Fruit fly (Drosophila melanogaster) whole organism, embryonic: ENCODE results near the gene CG42489.

ENCODE experiments used
- Atf3 ChIP-seq: fragments of 200-800 bp; sonication (Bioruptor generic); optimal IDR thresholded peaks from 3 replicates; lab custom pipeline; 2016; ENCODE audit warnings: missing biosample characterization, missing genetic modification characterization
- CG10654 ChIP-seq: fragments of 200-800 bp; sonication (Bioruptor generic); optimal IDR thresholded peaks from 2 replicates; lab custom pipeline; 2016; ENCODE audit warnings: missing biosample characterization, missing genetic modification characterization
- CG10979 ChIP-seq: fragments of 200-800 bp; sonication (Bioruptor generic); optimal IDR thresholded peaks from 2 replicates; lab custom pipeline; 2018; ENCODE audit warnings: missing biosample characterization, mild to moderate bottlenecking, missing genetic modification characterization, moderate library complexity
- CG11093 ChIP-seq: fragments of 200-800 bp; sonication (Bioruptor generic); IDR thresholded peaks from 3 replicates; pipeline ENCODE4 v1.3.6; 2022; ENCODE audit warnings: missing biosample characterization, missing genetic modification characterization
- CG11398 ChIP-seq: fragments of 200-800 bp; sonication (Bioruptor generic); optimal IDR thresholded peaks from 2 replicates; lab custom pipeline; 2016; ENCODE audit warnings: missing biosample characterization, missing genetic modification characterization
- CG11504 ChIP-seq: fragments of 200-800 bp; sonication (Bioruptor generic); optimal IDR thresholded peaks from 3 replicates; lab custom pipeline; 2019; ENCODE audit warnings: missing biosample characterization, mild to moderate bottlenecking, missing genetic modification characterization, moderate library complexity
- CG12236 ChIP-seq: fragments of 200-800 bp; sonication (Bioruptor generic); optimal IDR thresholded peaks from 2 replicates; lab custom pipeline; 2016; ENCODE audit warnings: missing biosample characterization, missing genetic modification characterization
- CG12769 ChIP-seq: fragments of 200-800 bp; sonication (Bioruptor generic); optimal IDR thresholded peaks from 2 replicates; lab custom pipeline; 2019; ENCODE audit warnings: missing biosample characterization, mild to moderate bottlenecking, missing genetic modification characterization, moderate library complexity
- CG13287 ChIP-seq: fragments of 200-800 bp; sonication (Bioruptor generic); IDR thresholded peaks from 2 replicates; pipeline ENCODE4 v1.3.6; 2022; ENCODE audit warnings: missing biosample characterization, missing genetic modification characterization; ENCODE audit not compliant: partially characterized antibody
- CG14710 ChIP-seq: fragments of 200-800 bp; sonication (Bioruptor generic); optimal IDR thresholded peaks from 3 replicates; lab custom pipeline; 2019; ENCODE audit warnings: missing biosample characterization, mild to moderate bottlenecking, missing genetic modification characterization, moderate library complexity
- CG16779 ChIP-seq: fragments of 200-800 bp; sonication (Bioruptor generic); IDR thresholded peaks from 2 replicates; pipeline ENCODE4 v1.3.6; 2022; ENCODE audit warnings: missing biosample characterization, missing genetic modification characterization
- CG18476 ChIP-seq: fragments of 200-800 bp; sonication (Bioruptor generic); optimal IDR thresholded peaks from 2 replicates; lab custom pipeline; 2016; ENCODE audit warnings: missing biosample characterization, mild to moderate bottlenecking, missing genetic modification characterization
- CG18599 ChIP-seq: fragments of 200-800 bp; sonication (Bioruptor generic); optimal IDR thresholded peaks from 3 replicates; lab custom pipeline; 2017; ENCODE audit warnings: missing biosample characterization, missing genetic modification characterization, mild to moderate bottlenecking, moderate library complexity, missing genetic modification reagents
- CG32767 ChIP-seq: fragments of 200-800 bp; sonication (Bioruptor generic); IDR thresholded peaks from 2 replicates; pipeline ENCODE4 v1.3.6; 2022; ENCODE audit warnings: missing biosample characterization, missing genetic modification characterization
- CG3726 ChIP-seq: fragments of 200-800 bp; sonication (Bioruptor generic); IDR thresholded peaks from 3 replicates; pipeline ENCODE4, ENCODE4 v1.3.6; 2022; ENCODE audit warnings: missing biosample characterization, missing genetic modification characterization
- CG7372 ChIP-seq: fragments of 200-800 bp; sonication (Bioruptor generic); IDR thresholded peaks from 2 replicates; pipeline ENCODE4 v1.3.6; 2022; ENCODE audit warnings: missing biosample characterization, missing genetic modification characterization
- CG8290 ChIP-seq, 3 experiments: fragments of 200-800 bp; sonication (Bioruptor generic); optimal IDR thresholded peaks; 2 replicates each; lab custom pipeline; 2016 to 2019; ENCODE audit warnings: missing biosample characterization in 3 of 3, missing genetic modification characterization in 3 of 3, mild to moderate bottlenecking in 2 of 3, moderate library complexity in 1 of 3
- CG8388 ChIP-seq: fragments of 200-800 bp; sonication (Bioruptor generic); optimal IDR thresholded peaks from 2 replicates; lab custom pipeline; 2019; ENCODE audit warnings: missing biosample characterization, mild to moderate bottlenecking, missing genetic modification characterization, moderate library complexity
- CG9727 ChIP-seq: fragments of 200-800 bp; sonication (Bioruptor generic); optimal IDR thresholded peaks from 3 replicates; lab custom pipeline; 2017; ENCODE audit warnings: missing biosample characterization, mild to moderate bottlenecking, missing genetic modification characterization
- CG9797 ChIP-seq: fragments of 200-800 bp; sonication (Bioruptor generic); optimal IDR thresholded peaks from 3 replicates; lab custom pipeline; 2018; ENCODE audit warnings: missing biosample characterization, mild to moderate bottlenecking, missing genetic modification characterization
- CG9932 ChIP-seq: fragments of 200-800 bp; sonication (Bioruptor generic); IDR thresholded peaks from 2 replicates; pipeline ENCODE4 v1.3.6; 2022; ENCODE audit warnings: missing biosample characterization, missing genetic modification characterization
- CHES-1-like ChIP-seq: fragments of 200-800 bp; sonication (Bioruptor generic); optimal IDR thresholded peaks from 2 replicates; lab custom pipeline; 2016; ENCODE audit warnings: missing biosample characterization, missing genetic modification characterization
- Dp ChIP-seq: fragments of 200-800 bp; sonication (Bioruptor generic); optimal IDR thresholded peaks from 2 replicates; lab custom pipeline; 2018; ENCODE audit warnings: missing biosample characterization, mild to moderate bottlenecking, missing genetic modification characterization, moderate library complexity
- E2f1 ChIP-seq: fragments of 200-800 bp; sonication (Bioruptor generic); IDR thresholded peaks from 2 replicates; pipeline ENCODE4 v1.3.6; 2022; ENCODE audit warnings: missing biosample characterization, missing genetic modification characterization
- Fer3 ChIP-seq: fragments of 200-800 bp; sonication (Bioruptor generic); optimal IDR thresholded peaks from 2 replicates; lab custom pipeline; 2018; ENCODE audit warnings: missing biosample characterization, mild to moderate bottlenecking, missing genetic modification characterization, moderate library complexity
- H15 ChIP-seq: fragments of 200-800 bp; sonication (Bioruptor generic); IDR thresholded peaks from 3 replicates; pipeline ENCODE4 v1.3.6; 2022; ENCODE audit warnings: missing biosample characterization, missing genetic modification characterization
- Hmx ChIP-seq: fragments of 200-800 bp; sonication (Bioruptor generic); optimal IDR thresholded peaks from 2 replicates; lab custom pipeline; 2016; ENCODE audit warnings: missing biosample characterization, missing genetic modification characterization
- Hr3 ChIP-seq: fragments of 200-800 bp; sonication (Bioruptor generic); optimal IDR thresholded peaks from 3 replicates; lab custom pipeline; 2016; ENCODE audit warnings: missing biosample characterization, missing genetic modification characterization
- Hr39 ChIP-seq: fragments of >200 bp; optimal IDR thresholded peaks from 2 replicates; lab custom pipeline; 2017
- Meics ChIP-seq: fragments of 200-800 bp; sonication (Bioruptor generic); optimal IDR thresholded peaks from 2 replicates; lab custom pipeline; 2017; ENCODE audit warnings: missing biosample characterization, mild to moderate bottlenecking, missing genetic modification characterization
- Pdp1 ChIP-seq, 2 experiments: fragments of 200-800 bp; sonication (Bioruptor generic); optimal IDR thresholded peaks; 3 replicates each; lab custom pipeline; 2016; ENCODE audit warnings: missing biosample characterization in 2 of 2, missing genetic modification characterization in 2 of 2, mild to moderate bottlenecking in 1 of 2, moderate library complexity in 1 of 2
- Sox102F ChIP-seq: fragments of 200-800 bp; sonication (Bioruptor generic); optimal IDR thresholded peaks from 2 replicates; lab custom pipeline; 2018; ENCODE audit warnings: missing biosample characterization, mild to moderate bottlenecking, missing genetic modification characterization, moderate library complexity
- abd-A ChIP-seq: fragments of 200-800 bp; sonication (Bioruptor generic); optimal IDR thresholded peaks from 3 replicates; lab custom pipeline; 2019; ENCODE audit warnings: missing biosample characterization, mild to moderate bottlenecking, missing genetic modification characterization, moderate library complexity
- bsh ChIP-seq, 2 experiments: fragments of 200-800 bp; sonication (Bioruptor generic); optimal IDR thresholded peaks; 2 replicates each; lab custom pipeline; 2017 to 2018; ENCODE audit warnings: mild to moderate bottlenecking in 2 of 2, missing biosample characterization in 2 of 2, missing genetic modification characterization in 2 of 2, moderate library complexity in 1 of 2
- chm ChIP-seq: fragments of 200-800 bp; sonication (Bioruptor generic); IDR thresholded peaks from 2 replicates; pipeline ENCODE4 v1.3.6; 2022; ENCODE audit warnings: missing biosample characterization, missing genetic modification characterization
- cwo ChIP-seq: fragments of 200-800 bp; sonication (Bioruptor generic); optimal IDR thresholded peaks from 3 replicates; lab custom pipeline; 2017; ENCODE audit warnings: missing biosample characterization, missing genetic modification characterization, mild to moderate bottlenecking, moderate library complexity, missing genetic modification reagents
- disco-r ChIP-seq: fragments of 200-800 bp; sonication (Bioruptor generic); optimal IDR thresholded peaks from 2 replicates; lab custom pipeline; 2016; ENCODE audit warnings: missing biosample characterization, missing genetic modification characterization
- ham ChIP-seq: fragments of 200-800 bp; sonication (Bioruptor generic); IDR thresholded peaks from 2 replicates; pipeline ENCODE4 v1.3.6; 2022; ENCODE audit warnings: missing biosample characterization, missing genetic modification characterization
- hbn ChIP-seq: fragments of 200-800 bp; sonication (Bioruptor generic); IDR thresholded peaks from 2 replicates; pipeline ENCODE4 v1.3.6; 2022; ENCODE audit warnings: missing biosample characterization, missing genetic modification characterization; ENCODE audit not compliant: partially characterized antibody
- inv ChIP-seq: fragments of 200-800 bp; sonication (Bioruptor generic); IDR thresholded peaks from 2 replicates; pipeline ENCODE4 v1.3.6; 2022; ENCODE audit warnings: missing biosample characterization, missing genetic modification characterization; ENCODE audit not compliant: partially characterized antibody
- ken ChIP-seq: fragments of 200-800 bp; sonication (Bioruptor generic); IDR thresholded peaks from 3 replicates; pipeline ENCODE4 v1.3.6; 2022; ENCODE audit warnings: missing biosample characterization, missing genetic modification characterization
- nom ChIP-seq: fragments of 200-800 bp; sonication (Bioruptor generic); optimal IDR thresholded peaks from 2 replicates; lab custom pipeline; 2017; ENCODE audit warnings: missing biosample characterization, missing genetic modification characterization, mild to moderate bottlenecking, moderate library complexity, missing genetic modification reagents
- pan ChIP-seq, 4 experiments: fragments of >200 bp in 3 of 4; fragments of 200-800 bp in 1 of 4; sonication (Bioruptor generic) in 1 of 4; optimal IDR thresholded peaks in 3 of 4; IDR thresholded peaks in 1 of 4; 2 replicates each; pipeline versions ENCODE4 v1.3.6 to Lab custom; 2017 to 2022; ENCODE audit warnings: missing biosample characterization in 2 of 4, missing genetic modification characterization in 2 of 4, mixed read lengths in 1 of 4
- sim ChIP-seq: fragments of 200-800 bp; sonication (Bioruptor generic); IDR thresholded peaks from 2 replicates; pipeline ENCODE4 v1.3.6; 2022; ENCODE audit warnings: missing biosample characterization, missing genetic modification characterization
- sob ChIP-seq: fragments of 200-800 bp; sonication (Bioruptor generic); IDR thresholded peaks from 2 replicates; pipeline ENCODE4 v1.3.6; 2022; ENCODE audit warnings: missing biosample characterization, missing genetic modification characterization
- tna ChIP-seq: fragments of 200-800 bp; sonication (Bioruptor generic); IDR thresholded peaks from 2 replicates; pipeline ENCODE4 v1.3.6; 2022; ENCODE audit warnings: missing biosample characterization, missing genetic modification characterization; ENCODE audit not compliant: partially characterized antibody
- zen2 ChIP-seq: fragments of 200-800 bp; sonication (Bioruptor generic); IDR thresholded peaks from 3 replicates; pipeline ENCODE4 v1.3.6; 2022; ENCODE audit warnings: missing biosample characterization, missing genetic modification characterization; ENCODE audit not compliant: partially characterized antibody

Gene CG42489

dm6 chr3R:8659907-8660660 is 5.5 kb upstream of the CG42489 start (continued):
- TF ChIP-seq Sox102F (no peak), CG10654 (GFP tag; lab: Kevin White, UChicago) (peak; percentile 23), CG3726 (GFP tag; lab: Robert Waterston, UW) (no peak), sob (GFP tag; lab: Robert Waterston, UW) (peak; percentile 77), ham (GFP tag; lab: Robert Waterston, UW) (no peak), CG9727 (GFP tag; lab: Kevin White, UChicago) (peak; percentile 38), hbn (peak; percentile 70), CG9932 (peak; percentile 66), Pdp1 (GFP tag; optimal IDR thresholded peaks at IDR 0.05; lab: Kevin White, UChicago) (peak in 1 of 2 experiments; percentile 19), Meics (GFP tag; lab: Kevin White, UChicago) (peak; percentile 67), CG11093 (GFP tag; lab: Robert Waterston, UW) (no peak), CG11504 (tag; lab: Kevin White, UChicago) (peak; percentile 66), CG18599 (GFP tag; lab: Kevin White, UChicago) (no peak), Hmx (GFP tag; lab: Kevin White, UChicago) (no peak), CG32767 (peak; percentile 47), abd-A (tag; lab: Kevin White, UChicago) (peak; percentile 8), CG10979 (no peak), CG12236 (GFP tag; lab: Kevin White, UChicago) (peak; percentile 7), Atf3 (GFP tag; lab: Kevin White, UChicago) (no peak), chm (GFP tag; lab: Robert Waterston, UW) (peak; percentile 56), bsh (GFP tag; optimal IDR thresholded peaks at IDR 0.05; lab: Kevin White, UChicago) (peak in 1 of 2 experiments; percentile 26), pan (optimal IDR thresholded peaks at IDR 0.05; lab: Kevin White, UChicago) (no peak), pan (GFP tag; optimal IDR thresholded peaks at IDR 0.05 in 1 of 2, IDR thresholded peaks at IDR 0.05 in 1 of 2) (peak in 1 of 2 experiments; percentile 10), Hr3 (GFP tag; lab: Kevin White, UChicago) (no peak), Dp (peak; percentile 98), CG14710 (peak; percentile 80), CG7372 (no peak), CG18476 (GFP tag; lab: Kevin White, UChicago) (no peak), CG16779 (0 out of 2 replicates have a peak, but pooled peaks have one; percentile 57), inv (peak; percentile 87), CG13287 (GFP tag; lab: Robert Waterston, UW) (peak; percentile 88), E2f1 (peak; percentile 13; the same call in 1 of the 2 replicates), CG11398 (peak; percentile 4), CG9797 (GFP tag; lab: Kevin White, UChicago) (peak; percentile 78), Hr39 (lab: Kevin White, UChicago) (no peak), Fer3 (tag; lab: Kevin White, UChicago) (peak; percentile 31), CG8388 (no peak), CHES-1-like (peak; percentile 73), sim (GFP tag; lab: Robert Waterston, UW) (no peak), cwo (GFP tag; lab: Kevin White, UChicago) (peak; percentile 49), disco-r (peak; percentile 14), tna (GFP tag; lab: Robert Waterston, UW) (peak; percentile 87), ken (peak; percentile 77), nom (GFP tag; lab: Kevin White, UChicago) (peak; percentile 10), zen2 (GFP tag; lab: Robert Waterston, UW) (peak; percentile 68; the same call in 2 of the 3 replicates), CG8290 (GFP tag; optimal IDR thresholded peaks at IDR 0.05; lab: Kevin White, UChicago) (peak; percentile 55), CG8290 (tag; optimal IDR thresholded peaks at IDR 0.05; lab: Kevin White, UChicago) (peak in 1 of 2 experiments; percentile 89), H15 (GFP tag; lab: Robert Waterston, UW) (0 out of 3 replicates have a peak, but pooled peaks have one; percentile 6), CG12769 (tag; lab: Kevin White, UChicago) (peak; percentile 71)
